Fruit fly (Drosophila melanogaster): ENCODE results near the gene CG14298.
A peak's percentile ranks its signal among the peaks of the same experiment; 100 is the strongest.

CG14298 gene

DNA sequence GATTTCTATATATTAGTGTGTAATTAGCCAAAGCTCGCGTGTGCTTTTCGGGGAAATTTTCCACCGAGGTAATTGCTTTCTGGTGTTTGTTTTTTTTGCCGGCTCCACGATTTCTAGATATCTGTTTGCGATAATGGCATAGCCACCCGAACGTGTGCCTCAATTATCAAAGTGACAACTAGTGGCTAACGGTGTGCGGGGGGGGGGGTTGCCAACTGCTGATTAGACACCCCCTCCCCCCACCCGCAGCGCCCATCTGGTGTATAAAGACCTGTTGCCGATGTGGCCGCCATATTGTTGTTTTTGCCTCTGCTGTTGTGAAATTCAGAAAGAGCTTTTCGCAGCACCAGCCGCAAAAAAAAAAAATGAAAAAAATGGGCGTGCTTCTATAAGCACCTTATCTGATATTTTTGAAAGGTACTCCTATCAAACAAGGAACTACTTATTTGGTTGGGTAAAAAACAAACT, 43.6 kb downstream of the CG14298 start:
- TF ChIP-seq CG14711 (tag; optimal IDR thresholded peaks at IDR 0.05) (no peak), Mnt (GFP tag; optimal IDR thresholded peaks at IDR 0.05) (peak; percentile 89), ovo (GFP tag; optimal IDR thresholded peaks at IDR 0.05) (peak; percentile 94), CG5204 (GFP tag; optimal IDR thresholded peaks at IDR 0.05) (no peak), pad (GFP tag; optimal IDR thresholded peaks at IDR 0.05) (peak; percentile 26), cnc (optimal IDR thresholded peaks at IDR 0.05) (no peak), CG33017 (tag; optimal IDR thresholded peaks at IDR 0.05) (no peak), tj (GFP tag; optimal IDR thresholded peaks at IDR 0.05) (peak; percentile 66), bab1 (GFP tag; optimal IDR thresholded peaks at IDR 0.05) (no peak), Crg-1 (GFP tag; optimal IDR thresholded peaks at IDR 0.05) (no peak), kay (GFP tag; ENCODE audit: borderline replicate concordance) (peak; percentile 73), Clk (GFP tag; optimal IDR thresholded peaks at IDR 0.05) (peak; percentile 38), cic (GFP tag; optimal IDR thresholded peaks at IDR 0.05) (peak; percentile 97), CG12768 (GFP tag; optimal IDR thresholded peaks at IDR 0.05) (peak; percentile 86), CG7045 (GFP tag; optimal IDR thresholded peaks at IDR 0.05) (peak; percentile 26), CG7101 (tag; optimal IDR thresholded peaks at IDR 0.05) (peak; percentile 26), CG11617 (GFP tag; optimal IDR thresholded peaks at IDR 0.05) (peak; percentile 10), CG1620 (GFP tag; optimal IDR thresholded peaks at IDR 0.05) (peak; percentile 7), Hr96 (GFP tag; optimal IDR thresholded peaks at IDR 0.05) (peak; percentile 60), toe (GFP tag; optimal IDR thresholded peaks at IDR 0.05) (peak; percentile 23)

dm6 chr3R:18923208-18923761, 48.0 kb downstream of the CG14298 start:
- TF ChIP-seq kay (GFP tag; ENCODE audit: borderline replicate concordance) (peak; percentile 77), CG7101 (tag; optimal IDR thresholded peaks at IDR 0.05) (no peak), CG7045 (GFP tag; optimal IDR thresholded peaks at IDR 0.05) (peak; percentile 21), Crg-1 (GFP tag; optimal IDR thresholded peaks at IDR 0.05) (peak; percentile 26), CG33017 (tag; optimal IDR thresholded peaks at IDR 0.05) (no peak), Mnt (GFP tag; optimal IDR thresholded peaks at IDR 0.05) (peak; percentile 38)

DNA sequence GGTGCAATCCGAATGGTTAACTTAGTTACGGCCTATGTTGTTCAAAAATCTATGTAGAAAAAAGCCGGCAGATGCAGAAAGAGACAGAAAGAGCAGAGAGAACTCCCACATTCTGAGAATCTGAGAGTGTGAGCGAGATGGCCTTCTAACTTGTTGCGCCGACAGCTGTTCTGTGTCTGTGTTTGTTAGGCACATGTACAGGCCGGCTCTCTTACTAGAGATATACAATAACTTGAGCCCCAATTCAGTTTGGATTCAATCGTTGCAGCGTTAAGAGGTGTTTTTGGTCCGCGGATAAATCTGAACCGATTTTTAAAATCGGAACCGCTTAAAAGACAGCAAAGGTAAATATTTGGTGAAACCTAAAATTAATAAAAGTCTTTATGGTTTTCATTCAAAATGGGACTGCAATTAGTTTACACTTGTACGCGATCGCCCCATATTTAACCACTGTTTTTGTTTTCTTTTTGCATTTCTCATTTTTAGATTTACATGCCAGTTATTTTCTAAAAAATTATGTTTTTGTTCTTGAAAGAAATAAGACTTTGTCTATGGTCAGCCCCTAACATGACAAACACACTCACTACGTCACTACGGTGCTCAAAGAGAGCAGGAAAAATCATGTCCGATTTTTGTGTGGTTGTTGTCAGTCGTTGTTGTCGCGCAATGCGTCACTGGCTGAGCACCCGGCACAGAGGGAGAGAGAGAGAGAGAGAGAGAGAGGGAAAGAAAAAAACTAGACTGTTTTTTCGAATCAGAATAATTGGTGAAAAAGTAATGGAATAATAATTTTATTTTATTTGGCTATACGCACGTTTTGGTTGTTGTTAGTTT, 48.7 kb downstream of the CG14298 start:
- peak; percentile 53 for TF ChIP-seq Mnt (GFP tag; optimal IDR thresholded peaks at IDR 0.05)
- peak; percentile 97 for TF ChIP-seq kay (GFP tag; ENCODE audit: borderline replicate concordance)
- peak; percentile 1 for TF ChIP-seq CG7101 (tag; optimal IDR thresholded peaks at IDR 0.05)
- no peak for TF ChIP-seq CG33017 (tag; optimal IDR thresholded peaks at IDR 0.05)

DNA sequence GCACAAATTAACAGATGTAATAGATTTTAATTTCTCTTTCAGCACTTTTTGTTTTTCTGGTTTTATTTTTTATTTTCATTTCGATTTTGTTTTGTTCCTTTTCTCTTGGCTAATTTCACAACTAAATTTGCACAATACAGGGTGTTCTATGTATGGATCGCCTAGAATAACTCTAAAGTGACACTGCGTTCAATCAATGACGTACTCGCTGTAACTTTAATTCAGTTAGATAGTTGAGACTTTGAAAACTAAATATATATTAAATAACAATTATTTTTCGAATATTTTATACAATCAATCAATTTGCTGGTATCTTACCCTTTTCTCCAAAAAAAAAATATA, 49.3 kb downstream of the CG14298 start:
- TF ChIP-seq ovo (GFP tag; optimal IDR thresholded peaks at IDR 0.05) (no peak), Crg-1 (GFP tag; optimal IDR thresholded peaks at IDR 0.05) (no peak), pad (GFP tag; optimal IDR thresholded peaks at IDR 0.05) (no peak), CG11617 (GFP tag; optimal IDR thresholded peaks at IDR 0.05) (no peak)

Measured in whole organism, adult.